Worm (Caenorhabditis elegans) whole organism, L1 larva: ENCODE measurements around the gene srx-118.

Experiments used
- ama-1 ChIP-seq: fragments of 150-350 bp; optimal IDR thresholded peaks from 2 replicates; lab custom pipeline; 2014
- ceh-82 ChIP-seq, 3 experiments: fragments of 150-350 bp in 1 of 3; sonication (generic microtip) in 2 of 3; optimal IDR thresholded peaks; 2 replicates each; lab custom pipeline; 2014 to 2017; ENCODE audit warnings: missing biosample characterization in 3 of 3, missing genetic modification characterization in 3 of 3
- ceh-88 ChIP-seq: fragments of 200-800 bp; sonication (Bioruptor generic); IDR thresholded peaks from 2 replicates; pipeline ENCODE4 v1.3.6; 2022; ENCODE audit warnings: missing genetic modification characterization, missing compliant biosample characterization
- efl-3 ChIP-seq: fragments of 200-800 bp; sonication (Bioruptor generic); optimal IDR thresholded peaks from 2 replicates; lab custom pipeline; 2018; ENCODE audit warnings: mild to moderate bottlenecking, missing genetic modification characterization, missing compliant biosample characterization
- lin-13 ChIP-seq: fragments of 150-350 bp; optimal IDR thresholded peaks from 2 replicates; lab custom pipeline; 2014; ENCODE audit warnings: missing biosample characterization, missing genetic modification reagents, missing genetic modification characterization
- mdl-1 ChIP-seq, 2 experiments: fragments of 150-350 bp; optimal IDR thresholded peaks; 2 replicates each; lab custom pipeline; 2014 to 2017; ENCODE audit warnings: missing biosample characterization in 2 of 2, missing genetic modification characterization in 2 of 2, inconsistent platforms in 1 of 2
- nhr-12 ChIP-seq: sonication (generic microtip); optimal IDR thresholded peaks from 2 replicates; lab custom pipeline; 2017; ENCODE audit warnings: missing biosample characterization, missing genetic modification characterization
- unc-62 ChIP-seq: fragments of 150-350 bp; optimal IDR thresholded peaks from 2 replicates; lab custom pipeline; 2014; ENCODE audit warnings: missing biosample characterization, missing genetic modification reagents, missing genetic modification characterization
- unc-98 ChIP-seq: fragments of 200-800 bp; sonication (Bioruptor generic); IDR thresholded peaks from 2 replicates; pipeline ENCODE4 v1.3.6; 2022; ENCODE audit warnings: missing genetic modification characterization, missing compliant biosample characterization
- zag-1 ChIP-seq: fragments of 150-350 bp; optimal IDR thresholded peaks from 2 replicates; lab custom pipeline; 2014; ENCODE audit warnings: missing biosample characterization, missing genetic modification characterization

DNA sequence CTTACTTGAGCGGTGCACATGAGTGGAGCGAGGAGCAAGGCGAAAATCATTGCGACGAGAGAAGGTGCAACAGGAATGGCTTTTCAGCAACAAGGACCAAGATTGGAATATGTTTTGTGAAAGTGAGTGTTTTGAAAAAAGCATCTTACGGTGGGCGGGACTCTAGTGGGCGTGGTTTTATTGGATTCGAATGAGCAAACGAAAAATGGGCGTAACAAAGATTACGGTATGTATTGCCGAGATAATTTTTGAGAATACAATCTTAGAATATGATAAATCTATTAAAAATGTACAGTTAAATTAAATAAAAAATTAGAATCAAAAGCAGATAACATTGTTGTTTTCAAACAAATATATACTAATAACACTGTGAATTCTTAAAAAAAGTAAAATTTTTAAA, 34.6 kb downstream of the srx-118 start, which contains the start of gene F49C5.12:
- no peak for TF ChIP-seq unc-62 (GFP tag; lab: Kevin White, UChicago)
- TF ChIP-seq mdl-1 (tag; optimal IDR thresholded peaks at IDR 0.05; lab: Kevin White, UChicago) = no peak
- no peak for TF ChIP-seq efl-3 (GFP tag; lab: Kevin White, UChicago)
- TF ChIP-seq ama-1 (lab: Kevin White, UChicago) = no peak
- TF ChIP-seq unc-98 (GFP tag; lab: Robert Waterston, UW) = no peak
- TF ChIP-seq nhr-12 = no peak
- TF ChIP-seq zag-1 (tag; lab: Kevin White, UChicago) = no peak
- no peak for TF ChIP-seq ceh-82 (tag; optimal IDR thresholded peaks at IDR 0.05; lab: Kevin White, UChicago)
- no peak for TF ChIP-seq lin-13 (GFP tag; lab: Kevin White, UChicago)
- no peak for TF ChIP-seq ceh-88
